Worm (Caenorhabditis elegans) whole organism, L2 larva: ENCODE measurements around the gene ZK1290.5.

ENCODE experiments used
- ceh-82 ChIP-seq: fragments of 150-350 bp; optimal IDR thresholded peaks from 2 replicates; lab custom pipeline; 2014; ENCODE audit warnings: missing biosample characterization, missing genetic modification characterization
- dmd-4 ChIP-seq: sonication (generic microtip); optimal IDR thresholded peaks from 2 replicates; lab custom pipeline; 2017; ENCODE audit warnings: missing biosample characterization, missing genetic modification characterization
- elt-1 ChIP-seq: fragments of 150-350 bp; optimal IDR thresholded peaks from 2 replicates; lab custom pipeline; 2014; ENCODE audit warnings: missing biosample characterization, missing genetic modification characterization
- lin-39 ChIP-seq: fragments of 150-350 bp; optimal IDR thresholded peaks from 2 replicates; lab custom pipeline; 2014; ENCODE audit warnings: missing biosample characterization, missing genetic modification reagents, missing genetic modification characterization
- lsy-2 ChIP-seq, 2 experiments: fragments of 150-350 bp in 1 of 2; sonication (generic microtip) in 1 of 2; optimal IDR thresholded peaks; 2 replicates each; lab custom pipeline; 2014 to 2017; ENCODE audit warnings: missing biosample characterization in 2 of 2, missing genetic modification characterization in 2 of 2
- mdl-1 ChIP-seq, 2 experiments: fragments of 150-350 bp in 1 of 2; sonication (generic microtip) in 1 of 2; optimal IDR thresholded peaks; 2 replicates each; lab custom pipeline; 2017; ENCODE audit warnings: missing biosample characterization in 2 of 2, missing genetic modification characterization in 2 of 2
- nhr-129 ChIP-seq: fragments of 150-350 bp; optimal IDR thresholded peaks from 2 replicates; lab custom pipeline; 2014; ENCODE audit warnings: missing biosample characterization, missing genetic modification characterization
- nhr-23 ChIP-seq: fragments of 150-350 bp; optimal IDR thresholded peaks from 2 replicates; lab custom pipeline; 2014; ENCODE audit warnings: missing biosample characterization, missing genetic modification reagents, missing genetic modification characterization
- nhr-237 ChIP-seq: fragments of 150-350 bp; optimal IDR thresholded peaks from 2 replicates; lab custom pipeline; 2014; ENCODE audit warnings: missing biosample characterization, missing genetic modification characterization
- sem-4 ChIP-seq: fragments of 150-350 bp; optimal IDR thresholded peaks from 2 replicates; lab custom pipeline; 2014; ENCODE audit warnings: missing biosample characterization, missing genetic modification reagents, missing genetic modification characterization
- ztf-11 ChIP-seq: sonication (generic microtip); optimal IDR thresholded peaks from 2 replicates; lab custom pipeline; 2017; ENCODE audit warnings: missing biosample characterization, missing genetic modification characterization

ce11 chrII:7537603-7538230, 8.3 kb downstream of the ZK1290.5 start, which contains the start of gene nfi-1:
- TF ChIP-seq lin-39 = no peak
- no peak for TF ChIP-seq mdl-1 (tag; optimal IDR thresholded peaks at IDR 0.05; lab: Kevin White, UChicago)
- no peak for TF ChIP-seq sem-4
- TF ChIP-seq ztf-11 = no peak
- TF ChIP-seq elt-1 (tag; lab: Kevin White, UChicago) = no peak
- TF ChIP-seq lsy-2 (tag; optimal IDR thresholded peaks at IDR 0.05; lab: Kevin White, UChicago) = peak; percentile 3 to 95
- TF ChIP-seq nhr-23 (tag; lab: Kevin White, UChicago) = no peak
- TF ChIP-seq ceh-82 (tag; lab: Kevin White, UChicago) = no peak
- TF ChIP-seq nhr-129 = peak; percentile 45
- TF ChIP-seq dmd-4 (tag; lab: Kevin White, UChicago) = no peak
- no peak for TF ChIP-seq nhr-237 (tag; lab: Kevin White, UChicago)
